Worm (Caenorhabditis elegans) whole organism, L2 larva: ENCODE results near the gene F44E2.6.

Experiments
- egl-27 ChIP-seq: sonication (generic microtip); optimal IDR thresholded peaks from 3 replicates; lab custom pipeline; 2017; ENCODE audit warnings: missing biosample characterization, missing genetic modification reagents, missing genetic modification characterization
- mab-5 ChIP-seq: fragments of 150-350 bp; optimal IDR thresholded peaks from 2 replicates; lab custom pipeline; 2014; ENCODE audit warnings: missing biosample characterization, missing genetic modification characterization
- nhr-11 ChIP-seq: fragments of 150-350 bp; optimal IDR thresholded peaks from 2 replicates; lab custom pipeline; 2014; ENCODE audit warnings: missing biosample characterization, missing genetic modification characterization
- nhr-12 ChIP-seq: fragments of 150-350 bp; optimal IDR thresholded peaks from 2 replicates; lab custom pipeline; 2014; ENCODE audit warnings: missing biosample characterization, missing genetic modification characterization

- TF ChIP-seq nhr-12 (tag; lab: Kevin White, UChicago): no peak
- TF ChIP-seq mab-5 (tag; lab: Kevin White, UChicago): peak; percentile 3
- TF ChIP-seq nhr-11 (tag; lab: Kevin White, UChicago): no peak
- TF ChIP-seq egl-27 (tag; lab: Kevin White, UChicago): no peak
These were observed 20.3 kb upstream of the F44E2.6 start for ce11 chrIII:8865294-8865766.
